Fruit fly (Drosophila melanogaster) whole organism, embryonic: Measurements from ENCODE around the gene CG7483.

Source experiments
- Abd-B ChIP-seq: fragments of 200-800 bp; sonication (Bioruptor generic); optimal IDR thresholded peaks from 2 replicates; lab custom pipeline; 2018; ENCODE audit warnings: missing biosample characterization, mild to moderate bottlenecking, missing genetic modification characterization, moderate library complexity
- Adf1 ChIP-seq: fragments of 200-800 bp; sonication (Bioruptor generic); IDR thresholded peaks from 2 replicates; pipeline ENCODE4 v1.3.6; 2022; ENCODE audit warnings: missing biosample characterization, missing genetic modification characterization
- Antp ChIP-seq: fragments of 200-800 bp; sonication (Bioruptor generic); optimal IDR thresholded peaks from 3 replicates; lab custom pipeline; 2016; ENCODE audit warnings: missing biosample characterization, missing genetic modification characterization
- Asciz ChIP-seq: fragments of 200-800 bp; sonication (Bioruptor generic); optimal IDR thresholded peaks from 2 replicates; lab custom pipeline; 2017; ENCODE audit warnings: missing biosample characterization, mild to moderate bottlenecking, missing genetic modification characterization, missing genetic modification reagents
- CG10321 ChIP-seq: fragments of 200-800 bp; sonication (Bioruptor generic); IDR thresholded peaks from 2 replicates; pipeline ENCODE4 v1.3.6; 2022; ENCODE audit warnings: missing biosample characterization, missing genetic modification characterization
- CG10565 ChIP-seq: fragments of 200-800 bp; sonication (Bioruptor generic); optimal IDR thresholded peaks from 3 replicates; lab custom pipeline; 2016; ENCODE audit warnings: missing biosample characterization, mild to moderate bottlenecking, missing genetic modification characterization
- CG11247 ChIP-seq: fragments of 200-800 bp; sonication (Bioruptor generic); IDR thresholded peaks from 2 replicates; pipeline ENCODE4 v1.3.6; 2022; ENCODE audit warnings: missing biosample characterization, missing genetic modification characterization
- CG12219 ChIP-seq: fragments of 200-800 bp; sonication (Bioruptor generic); optimal IDR thresholded peaks from 3 replicates; lab custom pipeline; 2018; ENCODE audit warnings: missing biosample characterization, mild to moderate bottlenecking, missing genetic modification characterization
- CG12299 ChIP-seq: fragments of 200-800 bp; sonication (Bioruptor generic); optimal IDR thresholded peaks from 2 replicates; lab custom pipeline; 2018; ENCODE audit warnings: missing biosample characterization, mild to moderate bottlenecking, missing genetic modification characterization
- CG13296 ChIP-seq: fragments of 200-800 bp; sonication (Bioruptor generic); optimal IDR thresholded peaks from 3 replicates; lab custom pipeline; 2018; ENCODE audit warnings: missing biosample characterization, mild to moderate bottlenecking, missing genetic modification characterization
- CG13624 ChIP-seq: fragments of 200-800 bp; sonication (Bioruptor generic); optimal IDR thresholded peaks from 2 replicates; lab custom pipeline; 2016; ENCODE audit warnings: missing biosample characterization, missing genetic modification characterization
- CG13894 ChIP-seq: fragments of 200-800 bp; sonication (Bioruptor generic); optimal IDR thresholded peaks from 3 replicates; lab custom pipeline; 2018; ENCODE audit warnings: missing biosample characterization, mild to moderate bottlenecking, missing genetic modification characterization, moderate library complexity
- CG1603 ChIP-seq: fragments of 200-800 bp; sonication (Bioruptor generic); optimal IDR thresholded peaks from 2 replicates; lab custom pipeline; 2019; ENCODE audit warnings: missing biosample characterization, mild to moderate bottlenecking, missing genetic modification characterization, moderate library complexity
- CG2875 ChIP-seq: fragments of 200-800 bp; sonication (Bioruptor generic); optimal IDR thresholded peaks from 2 replicates; lab custom pipeline; 2017; ENCODE audit warnings: missing biosample characterization, mild to moderate bottlenecking, missing genetic modification characterization, missing genetic modification reagents
- CG31441 ChIP-seq: fragments of 200-800 bp; sonication (Bioruptor generic); IDR thresholded peaks from 2 replicates; pipeline ENCODE4 v1.3.6; 2022; ENCODE audit warnings: missing biosample characterization, missing genetic modification characterization
- CG32532 ChIP-seq: fragments of 200-800 bp; sonication (Bioruptor generic); IDR thresholded peaks from 2 replicates; pipeline ENCODE4 v1.3.6; 2022; ENCODE audit warnings: missing biosample characterization, missing genetic modification characterization
- CG33213 ChIP-seq: fragments of 200-800 bp; sonication (Bioruptor generic); optimal IDR thresholded peaks from 3 replicates; lab custom pipeline; 2016; ENCODE audit warnings: missing biosample characterization, missing genetic modification characterization
- CG3847 ChIP-seq: fragments of 200-800 bp; sonication (Bioruptor generic); IDR thresholded peaks from 2 replicates; pipeline ENCODE4 v1.3.6; 2022; ENCODE audit warnings: missing biosample characterization, missing genetic modification characterization
- CG6813 ChIP-seq: fragments of 200-800 bp; sonication (Bioruptor generic); optimal IDR thresholded peaks from 2 replicates; lab custom pipeline; 2017; ENCODE audit warnings: missing biosample characterization, missing genetic modification characterization, mild to moderate bottlenecking, moderate library complexity, missing genetic modification reagents
- CG9215 ChIP-seq: fragments of 200-800 bp; sonication (Bioruptor generic); IDR thresholded peaks from 2 replicates; pipeline ENCODE4 v1.3.6; 2022; ENCODE audit warnings: missing biosample characterization, missing genetic modification characterization
- CG9727 ChIP-seq: fragments of 200-800 bp; sonication (Bioruptor generic); optimal IDR thresholded peaks from 3 replicates; lab custom pipeline; 2017; ENCODE audit warnings: missing biosample characterization, mild to moderate bottlenecking, missing genetic modification characterization
- CG9817 ChIP-seq: fragments of 200-800 bp; sonication (Bioruptor generic); optimal IDR thresholded peaks from 2 replicates; lab custom pipeline; 2018; ENCODE audit warnings: missing biosample characterization, mild to moderate bottlenecking, missing genetic modification characterization, moderate library complexity
- Dref ChIP-seq: fragments of 200-800 bp; sonication (Bioruptor generic); IDR thresholded peaks from 2 replicates; pipeline ENCODE4 v1.3.6; 2022; ENCODE audit warnings: missing biosample characterization, missing genetic modification characterization
- HHEX ChIP-seq: fragments of 200-800 bp; sonication (Bioruptor generic); optimal IDR thresholded peaks from 3 replicates; lab custom pipeline; 2017; ENCODE audit warnings: missing biosample characterization, mild to moderate bottlenecking, missing genetic modification characterization, missing genetic modification reagents
- Hmx ChIP-seq: fragments of 200-800 bp; sonication (Bioruptor generic); optimal IDR thresholded peaks from 2 replicates; lab custom pipeline; 2016; ENCODE audit warnings: missing biosample characterization, missing genetic modification characterization
- Lim3 ChIP-seq: fragments of 200-800 bp; sonication (Bioruptor generic); IDR thresholded peaks from 2 replicates; pipeline ENCODE4 v1.3.6; 2022; ENCODE audit warnings: missing biosample characterization, missing genetic modification characterization
- MTF-1 ChIP-seq: fragments of 200-800 bp; sonication (Bioruptor generic); optimal IDR thresholded peaks from 2 replicates; lab custom pipeline; 2018; ENCODE audit warnings: missing biosample characterization, mild to moderate bottlenecking, missing genetic modification characterization, borderline replicate concordance
- Opbp ChIP-seq: fragments of 200-800 bp; sonication (Bioruptor generic); IDR thresholded peaks from 3 replicates; pipeline ENCODE4 v1.3.6; 2022; ENCODE audit warnings: missing biosample characterization, missing genetic modification characterization; ENCODE audit not compliant: partially characterized antibody
- abd-A ChIP-seq: fragments of 200-800 bp; sonication (Bioruptor generic); optimal IDR thresholded peaks from 3 replicates; lab custom pipeline; 2019; ENCODE audit warnings: missing biosample characterization, mild to moderate bottlenecking, missing genetic modification characterization, moderate library complexity
- ato ChIP-seq: fragments of 200-800 bp; sonication (Bioruptor generic); IDR thresholded peaks from 2 replicates; pipeline ENCODE4 v1.3.6; 2022; ENCODE audit warnings: missing biosample characterization, missing genetic modification characterization; ENCODE audit not compliant: partially characterized antibody
- br ChIP-seq: fragments of >200 bp; optimal IDR thresholded peaks from 2 replicates; lab custom pipeline; 2017
- cato ChIP-seq: fragments of 200-800 bp; sonication (Bioruptor generic); optimal IDR thresholded peaks from 2 replicates; lab custom pipeline; 2016; ENCODE audit warnings: missing biosample characterization, missing genetic modification characterization, borderline replicate concordance
- corto ChIP-seq: fragments of 200-800 bp; sonication (Bioruptor generic); optimal IDR thresholded peaks from 2 replicates; lab custom pipeline; 2016; ENCODE audit warnings: missing biosample characterization, mild to moderate bottlenecking, missing genetic modification characterization, moderate library complexity
- cwo ChIP-seq: fragments of 200-800 bp; sonication (Bioruptor generic); optimal IDR thresholded peaks from 3 replicates; lab custom pipeline; 2017; ENCODE audit warnings: missing biosample characterization, missing genetic modification characterization, mild to moderate bottlenecking, moderate library complexity, missing genetic modification reagents
- dati ChIP-seq: fragments of 200-800 bp; sonication (Bioruptor generic); IDR thresholded peaks from 2 replicates; pipeline ENCODE4 v1.3.6; 2022; ENCODE audit warnings: missing biosample characterization, missing genetic modification characterization
- disco-r ChIP-seq: fragments of 200-800 bp; sonication (Bioruptor generic); optimal IDR thresholded peaks from 2 replicates; lab custom pipeline; 2016; ENCODE audit warnings: missing biosample characterization, missing genetic modification characterization
- gfzf ChIP-seq: fragments of 200-800 bp; sonication (Bioruptor generic); optimal IDR thresholded peaks from 2 replicates; lab custom pipeline; 2016; ENCODE audit warnings: missing biosample characterization, mild to moderate bottlenecking, missing genetic modification characterization, moderate library complexity
- grn ChIP-seq: fragments of 200-800 bp; sonication (Bioruptor generic); optimal IDR thresholded peaks from 3 replicates; lab custom pipeline; 2017; ENCODE audit warnings: missing biosample characterization, missing genetic modification characterization
- kah ChIP-seq: fragments of 200-800 bp; sonication (Bioruptor generic); optimal IDR thresholded peaks from 2 replicates; lab custom pipeline; 2018; ENCODE audit warnings: missing biosample characterization, mild to moderate bottlenecking, missing genetic modification characterization
- knrl ChIP-seq: fragments of 200-800 bp; sonication (Bioruptor generic); IDR thresholded peaks from 3 replicates; pipeline ENCODE4 v1.3.6; 2022; ENCODE audit warnings: missing biosample characterization, missing genetic modification characterization; ENCODE audit not compliant: partially characterized antibody
- luna ChIP-seq: fragments of 200-800 bp; sonication (Bioruptor generic); optimal IDR thresholded peaks from 2 replicates; lab custom pipeline; 2016; ENCODE audit warnings: missing biosample characterization, missing genetic modification characterization
- maf-S ChIP-seq: fragments of 200-800 bp; sonication (Bioruptor generic); optimal IDR thresholded peaks from 2 replicates; lab custom pipeline; 2016; ENCODE audit warnings: missing biosample characterization, missing genetic modification characterization
- nom ChIP-seq: fragments of 200-800 bp; sonication (Bioruptor generic); optimal IDR thresholded peaks from 2 replicates; lab custom pipeline; 2017; ENCODE audit warnings: missing biosample characterization, missing genetic modification characterization, mild to moderate bottlenecking, moderate library complexity, missing genetic modification reagents
- peb ChIP-seq: fragments of 200-800 bp; sonication (Bioruptor generic); IDR thresholded peaks from 2 replicates; pipeline ENCODE4 v1.3.6; 2022; ENCODE audit warnings: missing biosample characterization, missing genetic modification characterization
- phol ChIP-seq: fragments of 200-800 bp; sonication (Bioruptor generic); optimal IDR thresholded peaks from 3 replicates; lab custom pipeline; 2018; ENCODE audit warnings: missing biosample characterization, mild to moderate bottlenecking, missing genetic modification characterization, moderate library complexity
- slbo ChIP-seq: fragments of 200-800 bp; sonication (Bioruptor generic); IDR thresholded peaks from 2 replicates; pipeline ENCODE4 v1.3.6; 2022; ENCODE audit warnings: missing biosample characterization, missing genetic modification characterization
- slou ChIP-seq: fragments of 200-800 bp; sonication (Bioruptor generic); optimal IDR thresholded peaks from 3 replicates; lab custom pipeline; 2016; ENCODE audit warnings: missing biosample characterization, missing genetic modification characterization
- wek ChIP-seq: fragments of 200-800 bp; sonication (Bioruptor generic); optimal IDR thresholded peaks from 3 replicates; lab custom pipeline; 2018; ENCODE audit warnings: missing biosample characterization, mild to moderate bottlenecking, missing genetic modification characterization, moderate library complexity
- zf30C ChIP-seq: fragments of 200-800 bp; sonication (Bioruptor generic); optimal IDR thresholded peaks from 3 replicates; lab custom pipeline; 2018; ENCODE audit warnings: missing biosample characterization, mild to moderate bottlenecking, missing genetic modification characterization
- zfh1 ChIP-seq: fragments of 200-800 bp; sonication (Bioruptor generic); IDR thresholded peaks from 3 replicates; pipeline ENCODE4 v1.3.6; 2022; ENCODE audit warnings: missing biosample characterization, missing genetic modification characterization

CG7483 gene

dm6 chr3R:8355579-8355978 lies 42.6 kb downstream of the CG7483 start (continued):
- TF ChIP-seq CG2875 (GFP tag; lab: Kevin White, UChicago): peak; percentile 87
- peak; percentile 75 for TF ChIP-seq wek
- no peak for TF ChIP-seq br
- TF ChIP-seq Opbp (GFP tag; lab: Robert Waterston, UW): no peak
- peak; percentile 93 for TF ChIP-seq zfh1 (GFP tag; lab: Robert Waterston, UW)
- peak; percentile 96 for TF ChIP-seq CG9727 (GFP tag; lab: Kevin White, UChicago)
- peak; percentile 98 for TF ChIP-seq slbo
- TF ChIP-seq ato: no peak
- peak; percentile 93 for TF ChIP-seq CG6813 (GFP tag; lab: Kevin White, UChicago)
- TF ChIP-seq cwo: peak; percentile 97
- peak; percentile 99 for TF ChIP-seq CG13624
- peak; percentile 27 for TF ChIP-seq nom (GFP tag; lab: Kevin White, UChicago)
- TF ChIP-seq peb (GFP tag; lab: Robert Waterston, UW): peak; percentile 84
- TF ChIP-seq disco-r (GFP tag; lab: Kevin White, UChicago): peak; percentile 94
- peak; percentile 83 for TF ChIP-seq cato
- peak; percentile 79 for TF ChIP-seq MTF-1
- peak; percentile 80 for TF ChIP-seq Lim3 (GFP tag; lab: Robert Waterston, UW)
- TF ChIP-seq CG31441 (GFP tag; lab: Robert Waterston, UW): peak; percentile 76
- TF ChIP-seq slou (GFP tag; lab: Kevin White, UChicago): peak; percentile 92
- peak; percentile 94 for TF ChIP-seq CG11247 (GFP tag; lab: Robert Waterston, UW)
- peak; percentile 96 for TF ChIP-seq CG33213
- TF ChIP-seq CG13894 (tag; lab: Kevin White, UChicago): peak; percentile 94
- TF ChIP-seq knrl (GFP tag; lab: Robert Waterston, UW): no peak
- peak; percentile 96 for TF ChIP-seq CG3847
- peak; percentile 80 for TF ChIP-seq abd-A (tag; lab: Kevin White, UChicago)
- peak; percentile 48 for TF ChIP-seq grn (GFP tag; lab: Kevin White, UChicago)
- peak; percentile 96 for TF ChIP-seq CG1603 (tag; lab: Kevin White, UChicago)
- TF ChIP-seq Hmx (GFP tag; lab: Kevin White, UChicago): peak; percentile 87
- peak; percentile 86 for TF ChIP-seq Abd-B (GFP tag; lab: Kevin White, UChicago)
- TF ChIP-seq CG10321: peak; percentile 72
- TF ChIP-seq CG9215 (GFP tag; lab: Robert Waterston, UW): peak; percentile 94
- peak; percentile 86 for TF ChIP-seq Adf1 (GFP tag; lab: Robert Waterston, UW)
- peak; percentile 94 for TF ChIP-seq CG12219 (GFP tag; lab: Kevin White, UChicago)
- peak; percentile 44 for TF ChIP-seq kah (GFP tag; lab: Kevin White, UChicago)
- TF ChIP-seq CG12299: peak; percentile 94
- TF ChIP-seq phol (tag; lab: Kevin White, UChicago): peak; percentile 91
- TF ChIP-seq dati (GFP tag; lab: Robert Waterston, UW): peak; percentile 75; the same call in 1 of the 2 replicates
- peak; percentile 95 for TF ChIP-seq luna (GFP tag; lab: Kevin White, UChicago)
- TF ChIP-seq gfzf (GFP tag; lab: Kevin White, UChicago): peak; percentile 2
- TF ChIP-seq CG13296 (GFP tag; lab: Kevin White, UChicago): peak; percentile 91
- peak; percentile 94 for TF ChIP-seq Asciz
- TF ChIP-seq CG32532 (GFP tag; lab: Robert Waterston, UW): peak; percentile 98
- peak; percentile 90 for TF ChIP-seq zf30C (GFP tag; lab: Kevin White, UChicago)
- TF ChIP-seq Dref: 0 out of 2 replicates have a peak, but pooled peaks have one; percentile 33
- peak; percentile 96 for TF ChIP-seq Antp
- peak; percentile 96 for TF ChIP-seq maf-S (GFP tag; lab: Kevin White, UChicago)
- TF ChIP-seq CG9817 (tag; lab: Kevin White, UChicago): peak; percentile 96
- TF ChIP-seq CG10565 (GFP tag; lab: Kevin White, UChicago): peak; percentile 73
- peak; percentile 94 for TF ChIP-seq HHEX (GFP tag; lab: Kevin White, UChicago)
- peak; percentile 66 for TF ChIP-seq corto (GFP tag; lab: Kevin White, UChicago)
